Fruit fly (Drosophila melanogaster): ENCODE results near the gene Eaf6.
A peak's percentile ranks its signal among the peaks of the same experiment; 100 is the strongest.

Gene Eaf6

dm6 chr3L:5561341-5561740 lies 46.8 kb downstream of the Eaf6 start, which contains the start of gene sinu (continued):
- TF ChIP-seq CG31365 (tag; optimal IDR thresholded peaks at IDR 0.05) (no peak), Bgb (GFP tag; IDR thresholded peaks at IDR 0.05; ENCODE audit: partially characterized antibody) (no peak), CG4617 (GFP tag; optimal IDR thresholded peaks at IDR 0.05; ENCODE audit: borderline replicate concordance) (peak; percentile 71), p53 (GFP tag; optimal IDR thresholded peaks at IDR 0.05) (no peak), schlank (tag; optimal IDR thresholded peaks at IDR 0.05) (no peak), CG15514 (GFP tag; optimal IDR thresholded peaks at IDR 0.05) (peak; percentile 97), hbn (GFP tag; IDR thresholded peaks at IDR 0.05; ENCODE audit: partially characterized antibody) (no peak), CG10654 (GFP tag; optimal IDR thresholded peaks at IDR 0.05) (no peak), sd (tag; optimal IDR thresholded peaks at IDR 0.05) (peak; percentile 50), YL-1 (GFP tag; optimal IDR thresholded peaks at IDR 0.05) (peak; percentile 70), Hey (tag; optimal IDR thresholded peaks at IDR 0.05) (no peak), Side (GFP tag; optimal IDR thresholded peaks at IDR 0.05) (no peak), dm (GFP tag; optimal IDR thresholded peaks at IDR 0.05) (no peak), pnt (GFP tag; optimal IDR thresholded peaks at IDR 0.05) (no peak), Hmr (GFP tag; optimal IDR thresholded peaks at IDR 0.05) (no peak), D19A (tag; optimal IDR thresholded peaks at IDR 0.05) (no peak), bsh (GFP tag; optimal IDR thresholded peaks at IDR 0.05) (no peak), tna (GFP tag; IDR thresholded peaks at IDR 0.05; ENCODE audit: partially characterized antibody) (no peak), seq (GFP tag; IDR thresholded peaks at IDR 0.05) (no peak), CG1529 (GFP tag; optimal IDR thresholded peaks at IDR 0.05) (no peak), hb (GFP tag; IDR thresholded peaks at IDR 0.05; ENCODE audit: partially characterized antibody) (no peak), CG3838 (GFP tag; optimal IDR thresholded peaks at IDR 0.05) (no peak), Mad (GFP tag; optimal IDR thresholded peaks at IDR 0.05) (no peak), CG16779 (GFP tag; IDR thresholded peaks at IDR 0.05) (peak; percentile 32; the same call in 1 of the 2 replicates), B-H2 (GFP tag; optimal IDR thresholded peaks at IDR 0.05) (no peak), CG9797 (GFP tag; optimal IDR thresholded peaks at IDR 0.05) (peak; percentile 66), Taf1 (GFP tag; IDR thresholded peaks at IDR 0.05) (no peak), MBD-R2 (GFP tag; IDR thresholded peaks at IDR 0.05) (peak; percentile 61), MESR4 (GFP tag; optimal IDR thresholded peaks at IDR 0.05) (peak; percentile 84), Antp (GFP tag; optimal IDR thresholded peaks at IDR 0.05) (no peak), h (optimal IDR thresholded peaks at IDR 0.05) (no peak)
